Fruit fly (Drosophila melanogaster) whole organism, prepupa: Measurements from ENCODE around the gene bigmax.

Experiments used
- Blimp-1 ChIP-seq: fragments of 200-800 bp; sonication (Bioruptor generic); optimal IDR thresholded peaks from 3 replicates; lab custom pipeline; 2017; ENCODE audit warnings: missing biosample characterization, missing genetic modification characterization, mild to moderate bottlenecking, moderate library complexity, missing genetic modification reagents
- CG10631 ChIP-seq: fragments of 200-800 bp; sonication (Bioruptor generic); optimal IDR thresholded peaks from 2 replicates; lab custom pipeline; 2016; ENCODE audit warnings: missing biosample characterization, missing genetic modification characterization
- CG10669 ChIP-seq: fragments of 200-800 bp; sonication (Bioruptor generic); optimal IDR thresholded peaks from 3 replicates; lab custom pipeline; 2018; ENCODE audit warnings: missing biosample characterization, mild to moderate bottlenecking, missing genetic modification characterization, moderate library complexity
- CG11294 ChIP-seq: fragments of 200-800 bp; sonication (Bioruptor generic); IDR thresholded peaks from 2 replicates; pipeline ENCODE4 v1.3.6; 2022; ENCODE audit warnings: missing biosample characterization, missing genetic modification characterization
- CG11762 ChIP-seq: fragments of 200-800 bp; sonication (Bioruptor generic); optimal IDR thresholded peaks from 3 replicates; lab custom pipeline; 2016; ENCODE audit warnings: missing biosample characterization, missing genetic modification characterization; ENCODE audit not compliant: insufficient read depth
- CG11902 ChIP-seq: fragments of 200-800 bp; sonication (Bioruptor generic); optimal IDR thresholded peaks from 3 replicates; lab custom pipeline; 2016; ENCODE audit warnings: missing biosample characterization, missing genetic modification characterization
- CG15336 ChIP-seq: fragments of 200-800 bp; sonication (Bioruptor generic); IDR thresholded peaks from 2 replicates; pipeline ENCODE4 v1.3.6; 2022; ENCODE audit warnings: missing biosample characterization, missing genetic modification characterization
- CG1621 ChIP-seq: fragments of 200-800 bp; sonication (Bioruptor generic); optimal IDR thresholded peaks from 3 replicates; lab custom pipeline; 2018; ENCODE audit warnings: missing biosample characterization, mild to moderate bottlenecking, missing genetic modification characterization
- CG16779 ChIP-seq: fragments of 200-800 bp; sonication (Bioruptor generic); optimal IDR thresholded peaks from 3 replicates; lab custom pipeline; 2017; ENCODE audit warnings: missing biosample characterization, mild to moderate bottlenecking, missing genetic modification characterization
- CG3032 ChIP-seq: fragments of 200-800 bp; optimal IDR thresholded peaks from 2 replicates; lab custom pipeline; 2019; ENCODE audit warnings: missing biosample characterization, mild to moderate bottlenecking, missing genetic modification characterization, moderate library complexity
- CG31627 ChIP-seq: fragments of 200-800 bp; sonication (Bioruptor generic); optimal IDR thresholded peaks from 3 replicates; lab custom pipeline; 2016; ENCODE audit warnings: missing biosample characterization, missing genetic modification characterization
- CG32006 ChIP-seq: fragments of 200-800 bp; sonication (Bioruptor generic); optimal IDR thresholded peaks from 3 replicates; lab custom pipeline; 2017; ENCODE audit warnings: missing biosample characterization, mild to moderate bottlenecking, missing genetic modification characterization
- CG34406 ChIP-seq: fragments of 200-800 bp; sonication (Bioruptor generic); optimal IDR thresholded peaks from 3 replicates; lab custom pipeline; 2016; ENCODE audit warnings: missing biosample characterization, missing genetic modification characterization
- CG3919 ChIP-seq: fragments of 200-800 bp; sonication (Bioruptor generic); optimal IDR thresholded peaks from 3 replicates; lab custom pipeline; 2016; ENCODE audit warnings: missing biosample characterization, missing genetic modification characterization
- CG4318 ChIP-seq: fragments of 200-800 bp; sonication (Bioruptor generic); optimal IDR thresholded peaks from 3 replicates; lab custom pipeline; 2017; ENCODE audit warnings: missing biosample characterization, mild to moderate bottlenecking, missing genetic modification characterization
- CG6163 ChIP-seq: fragments of 200-800 bp; sonication (Bioruptor generic); IDR thresholded peaks from 3 replicates; pipeline ENCODE4 v1.3.6; 2022; ENCODE audit warnings: missing biosample characterization, missing genetic modification characterization
- CG6276 ChIP-seq: fragments of 200-800 bp; sonication (Bioruptor generic); optimal IDR thresholded peaks from 2 replicates; lab custom pipeline; 2017; ENCODE audit warnings: missing biosample characterization, mild to moderate bottlenecking, missing genetic modification characterization
- CG6792 ChIP-seq: fragments of 200-800 bp; sonication (Bioruptor generic); optimal IDR thresholded peaks from 3 replicates; lab custom pipeline; 2016; ENCODE audit warnings: missing biosample characterization, missing genetic modification characterization
- CG6854 ChIP-seq: fragments of 200-800 bp; sonication (Bioruptor generic); optimal IDR thresholded peaks from 2 replicates; lab custom pipeline; 2017; ENCODE audit warnings: missing biosample characterization, mild to moderate bottlenecking, missing genetic modification characterization
- CG7368 ChIP-seq: fragments of 200-800 bp; sonication (Bioruptor generic); optimal IDR thresholded peaks from 3 replicates; lab custom pipeline; 2016; ENCODE audit warnings: missing biosample characterization, missing genetic modification characterization
- CG8319 ChIP-seq: fragments of 200-800 bp; sonication (Bioruptor generic); optimal IDR thresholded peaks from 3 replicates; lab custom pipeline; 2016; ENCODE audit warnings: missing biosample characterization, missing genetic modification characterization
- CG8632 ChIP-seq: fragments of 200-800 bp; sonication (Bioruptor generic); optimal IDR thresholded peaks from 3 replicates; lab custom pipeline; 2016; ENCODE audit warnings: missing biosample characterization, missing genetic modification characterization
- CG9139 ChIP-seq: fragments of 200-800 bp; sonication (Bioruptor generic); optimal IDR thresholded peaks from 3 replicates; lab custom pipeline; 2017; ENCODE audit warnings: missing biosample characterization, mild to moderate bottlenecking, missing genetic modification characterization
- Eip75B ChIP-seq: fragments of 200-800 bp; sonication (Bioruptor generic); optimal IDR thresholded peaks from 3 replicates; lab custom pipeline; 2016; ENCODE audit warnings: missing biosample characterization, missing genetic modification characterization
- Eip78C ChIP-seq: fragments of 200-800 bp; sonication (Bioruptor generic); peaks from one replicate; lab custom pipeline; 2016; ENCODE audit warnings: missing biosample characterization, missing genetic modification characterization
- Ets21C ChIP-seq: fragments of 200-800 bp; sonication (Bioruptor generic); optimal IDR thresholded peaks from 3 replicates; lab custom pipeline; 2016; ENCODE audit warnings: missing biosample characterization, missing genetic modification characterization
- Ets96B ChIP-seq: fragments of 200-800 bp; optimal IDR thresholded peaks from 2 replicates; lab custom pipeline; 2019; ENCODE audit warnings: missing biosample characterization, mild to moderate bottlenecking, missing genetic modification characterization, moderate library complexity
- Gug ChIP-seq: fragments of 200-800 bp; sonication (Bioruptor generic); IDR thresholded peaks from 2 replicates; pipeline ENCODE4 v1.3.6; 2022; ENCODE audit warnings: missing biosample characterization, missing genetic modification characterization
- Hr38 ChIP-seq: sonication (Bioruptor generic); optimal IDR thresholded peaks from 2 replicates; lab custom pipeline; 2016; ENCODE audit warnings: missing biosample characterization, missing genetic modification characterization
- Hr4 ChIP-seq: fragments of 200-800 bp; sonication (Bioruptor generic); optimal IDR thresholded peaks from 3 replicates; lab custom pipeline; 2016; ENCODE audit warnings: missing biosample characterization, missing genetic modification characterization
- Lpt ChIP-seq: fragments of 200-800 bp; sonication (Bioruptor generic); optimal IDR thresholded peaks from 3 replicates; lab custom pipeline; 2016; ENCODE audit warnings: missing biosample characterization, missing genetic modification characterization
- OdsH ChIP-seq: fragments of 200-800 bp; sonication (Bioruptor generic); optimal IDR thresholded peaks from 3 replicates; lab custom pipeline; 2016; ENCODE audit warnings: missing biosample characterization, missing genetic modification characterization
- Smox ChIP-seq: fragments of 200-800 bp; sonication (Bioruptor generic); optimal IDR thresholded peaks from 3 replicates; lab custom pipeline; 2016; ENCODE audit warnings: missing biosample characterization, missing genetic modification characterization
- Sox102F ChIP-seq: fragments of 200-800 bp; sonication (Bioruptor generic); optimal IDR thresholded peaks from 2 replicates; lab custom pipeline; 2016; ENCODE audit warnings: missing biosample characterization, mild to moderate bottlenecking, missing genetic modification characterization
- Sox14 ChIP-seq: fragments of 200-800 bp; sonication (Bioruptor generic); optimal IDR thresholded peaks from 3 replicates; lab custom pipeline; 2016; ENCODE audit warnings: missing biosample characterization, missing genetic modification characterization
- Sox15 ChIP-seq: fragments of 200-800 bp; sonication (Bioruptor generic); optimal IDR thresholded peaks from 3 replicates; lab custom pipeline; 2016; ENCODE audit warnings: missing biosample characterization, missing genetic modification characterization
- achi ChIP-seq: fragments of 200-800 bp; sonication (Bioruptor generic); optimal IDR thresholded peaks from 3 replicates; lab custom pipeline; 2016; ENCODE audit warnings: missing biosample characterization, missing genetic modification characterization
- acj6 ChIP-seq: fragments of 200-800 bp; sonication (Bioruptor generic); optimal IDR thresholded peaks from 3 replicates; lab custom pipeline; 2016; ENCODE audit warnings: missing biosample characterization, missing genetic modification characterization
- dac ChIP-seq: fragments of 200-800 bp; sonication (Bioruptor generic); optimal IDR thresholded peaks from 2 replicates; lab custom pipeline; 2017; ENCODE audit warnings: missing biosample characterization, mild to moderate bottlenecking, missing genetic modification characterization
- dsx ChIP-seq: fragments of 200-800 bp; optimal IDR thresholded peaks from 3 replicates; lab custom pipeline; 2019; ENCODE audit warnings: missing biosample characterization, mild to moderate bottlenecking, missing genetic modification characterization, moderate library complexity; ENCODE audit not compliant: poor library complexity, severe bottlenecking
- eg ChIP-seq: fragments of 200-800 bp; sonication (Bioruptor generic); IDR thresholded peaks from 3 replicates; pipeline ENCODE4 v1.3.6; 2022; ENCODE audit warnings: missing biosample characterization, missing genetic modification characterization
- esn ChIP-seq: fragments of 200-800 bp; sonication (Bioruptor generic); optimal IDR thresholded peaks from 2 replicates; lab custom pipeline; 2016; ENCODE audit warnings: missing biosample characterization, mild to moderate bottlenecking, missing genetic modification characterization, moderate library complexity
- fd59A ChIP-seq: fragments of 200-800 bp; sonication (Bioruptor generic); optimal IDR thresholded peaks from 2 replicates; lab custom pipeline; 2017; ENCODE audit warnings: missing biosample characterization, mild to moderate bottlenecking, missing genetic modification characterization, missing genetic modification reagents
- fd85E ChIP-seq: fragments of 200-800 bp; sonication (Bioruptor generic); optimal IDR thresholded peaks from 3 replicates; lab custom pipeline; 2016; ENCODE audit warnings: missing biosample characterization, missing genetic modification characterization
- fkh ChIP-seq: fragments of 200-800 bp; sonication (Bioruptor generic); optimal IDR thresholded peaks from 3 replicates; lab custom pipeline; 2017; ENCODE audit warnings: missing biosample characterization, mild to moderate bottlenecking, missing genetic modification characterization, moderate library complexity
- lz ChIP-seq: fragments of 200-800 bp; sonication (Bioruptor generic); optimal IDR thresholded peaks from 3 replicates; lab custom pipeline; 2016; ENCODE audit warnings: missing biosample characterization, missing genetic modification characterization
- net ChIP-seq: fragments of 200-800 bp; sonication (Bioruptor generic); optimal IDR thresholded peaks from 3 replicates; lab custom pipeline; 2016; ENCODE audit warnings: missing biosample characterization, missing genetic modification characterization
- pdm3 ChIP-seq: fragments of 200-800 bp; sonication (Bioruptor generic); optimal IDR thresholded peaks from 3 replicates; lab custom pipeline; 2016; ENCODE audit warnings: missing biosample characterization, missing genetic modification characterization
- salr ChIP-seq, 2 experiments: fragments of 200-800 bp; sonication (Bioruptor generic); optimal IDR thresholded peaks; 3 replicates each; lab custom pipeline; 2016 to 2018; ENCODE audit warnings: missing biosample characterization in 2 of 2, missing genetic modification characterization in 2 of 2, mild to moderate bottlenecking in 1 of 2
- spab ChIP-seq: fragments of 200-800 bp; sonication (Bioruptor generic); optimal IDR thresholded peaks from 2 replicates; lab custom pipeline; 2017; ENCODE audit warnings: missing biosample characterization, mild to moderate bottlenecking, missing genetic modification characterization, missing genetic modification reagents
- ss ChIP-seq, 2 experiments: fragments of 200-800 bp; sonication (Bioruptor generic); optimal IDR thresholded peaks; 2 replicates in 1 of 2; 3 replicates in 1 of 2; lab custom pipeline; 2017 to 2018; ENCODE audit warnings: mild to moderate bottlenecking in 2 of 2, missing biosample characterization in 2 of 2, missing genetic modification characterization in 2 of 2, moderate library complexity in 1 of 2

Gene bigmax

DNA sequence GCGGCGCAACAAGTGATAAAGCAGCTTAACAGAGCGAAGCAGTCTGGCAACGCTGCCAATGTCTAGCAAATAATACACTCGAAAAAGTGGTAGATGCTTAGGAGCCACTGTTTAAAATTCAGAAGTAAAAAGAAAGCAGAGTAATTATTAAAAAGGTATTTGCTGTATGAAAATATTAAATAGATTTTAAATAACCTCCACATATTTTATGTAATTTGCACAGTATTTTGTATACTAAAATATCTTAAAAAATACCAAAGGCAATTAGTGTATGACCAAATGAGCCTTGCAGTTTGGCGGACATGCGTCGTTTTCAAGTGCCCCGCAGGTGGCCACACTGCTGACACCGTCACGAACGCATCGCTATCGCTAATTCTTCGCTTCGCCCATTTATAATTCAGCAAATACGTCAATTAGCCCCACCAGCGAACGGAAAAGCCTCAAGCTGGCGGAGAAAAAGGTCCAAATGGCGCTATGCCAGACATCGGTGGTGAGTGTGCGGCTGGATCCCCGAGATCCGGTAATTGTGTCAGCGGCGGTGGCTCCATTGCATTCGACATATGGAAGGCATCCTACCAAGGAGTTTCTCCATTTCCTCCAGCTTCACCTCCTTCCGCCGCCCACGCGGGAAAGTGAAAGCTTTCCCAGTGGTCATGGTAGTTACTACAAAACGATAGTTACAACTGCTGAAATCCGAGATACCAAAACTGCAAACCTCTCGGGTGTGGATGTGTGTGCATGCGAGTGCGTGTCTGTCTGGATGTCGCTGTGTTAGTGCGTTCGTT, 35.0 kb downstream of the bigmax start, which contains the start of gene pll:
pll (minus strand) TSS at position 47 of the 785 bp plus-strand sequence.
- no peak for TF ChIP-seq CG6854
- no peak for TF ChIP-seq CG8319 (GFP tag; lab: Kevin White, UChicago)
- no peak for TF ChIP-seq fd85E (GFP tag; lab: Kevin White, UChicago)
- peak; percentile 54 for TF ChIP-seq Lpt
- TF ChIP-seq lz (GFP tag; lab: Kevin White, UChicago), result peak; percentile 80
- peak; percentile 80 for TF ChIP-seq CG15336 (GFP tag; lab: Robert Waterston, UW)
- TF ChIP-seq net (GFP tag; lab: Kevin White, UChicago), result peak; percentile 64
- no peak for TF ChIP-seq CG1621 (tag; lab: Kevin White, UChicago)
- peak; percentile 89 for TF ChIP-seq CG3919 (GFP tag; lab: Kevin White, UChicago)
- TF ChIP-seq CG6276 (GFP tag; lab: Kevin White, UChicago), result no peak
- TF ChIP-seq eg, result peak; percentile 96
- TF ChIP-seq spab (GFP tag; lab: Kevin White, UChicago), result no peak
- TF ChIP-seq Eip75B (GFP tag; lab: Kevin White, UChicago), result no peak
- TF ChIP-seq CG11294 (GFP tag; lab: Robert Waterston, UW), result peak; percentile 70; the same call in 1 of the 2 replicates
- TF ChIP-seq pdm3 (GFP tag; lab: Kevin White, UChicago), result no peak
- TF ChIP-seq OdsH (GFP tag; lab: Kevin White, UChicago), result no peak
- no peak for TF ChIP-seq achi
- no peak for TF ChIP-seq Hr4 (GFP tag; lab: Kevin White, UChicago)
- peak; percentile 65 for TF ChIP-seq CG10669 (GFP tag; lab: Kevin White, UChicago)
- TF ChIP-seq Ets21C (GFP tag; lab: Kevin White, UChicago), result no peak
- no peak for TF ChIP-seq dac (GFP tag; lab: Kevin White, UChicago)
- peak; percentile 17 for TF ChIP-seq fkh (GFP tag; lab: Kevin White, UChicago)
- no peak for TF ChIP-seq CG10631 (GFP tag; lab: Kevin White, UChicago)
- TF ChIP-seq esn, result peak; percentile 85
- peak; percentile 40 for TF ChIP-seq fd59A (GFP tag; lab: Kevin White, UChicago)
- peak; percentile 86 for TF ChIP-seq acj6 (GFP tag; lab: Kevin White, UChicago)
- TF ChIP-seq CG3032 (tag; lab: Kevin White, UChicago), result peak; percentile 80
- TF ChIP-seq Hr38 (GFP tag; lab: Kevin White, UChicago), result no peak
- TF ChIP-seq CG7368 (GFP tag; lab: Kevin White, UChicago), result no peak
- peak; percentile 61 for TF ChIP-seq Sox15 (GFP tag; lab: Kevin White, UChicago)
- TF ChIP-seq Eip78C (GFP tag; lab: Kevin White, UChicago), result peak; percentile 92
- TF ChIP-seq CG34406 (GFP tag; lab: Kevin White, UChicago), result peak; percentile 69
- TF ChIP-seq CG6792 (GFP tag; lab: Kevin White, UChicago), result peak; percentile 75
- peak; percentile 57 for TF ChIP-seq CG11762 (GFP tag; lab: Kevin White, UChicago)
- TF ChIP-seq CG16779, result no peak
- no peak for TF ChIP-seq ss (GFP tag; optimal IDR thresholded peaks at IDR 0.05; lab: Kevin White, UChicago)
- TF ChIP-seq Smox, result peak; percentile 78
- TF ChIP-seq Sox14 (GFP tag; lab: Kevin White, UChicago), result peak; percentile 83
- no peak for TF ChIP-seq CG4318 (GFP tag; lab: Kevin White, UChicago)
- no peak for TF ChIP-seq Sox102F (GFP tag; lab: Kevin White, UChicago)
- TF ChIP-seq Ets96B, result peak; percentile 73
- TF ChIP-seq CG9139 (GFP tag; lab: Kevin White, UChicago), result no peak
- TF ChIP-seq salr (GFP tag; optimal IDR thresholded peaks at IDR 0.05; lab: Kevin White, UChicago), result no peak
- peak; percentile 74 for TF ChIP-seq Gug (GFP tag; lab: Robert Waterston, UW)
- TF ChIP-seq CG11902 (GFP tag; lab: Kevin White, UChicago), result peak; percentile 75
- TF ChIP-seq dsx (GFP tag; lab: Kevin White, UChicago), result peak; percentile 65
- peak; percentile 85 for TF ChIP-seq CG31627 (GFP tag; lab: Kevin White, UChicago)
- peak; percentile 68 for TF ChIP-seq CG8632 (GFP tag; lab: Kevin White, UChicago)
- TF ChIP-seq CG32006 (GFP tag; lab: Kevin White, UChicago), result no peak
- peak; percentile 36 for TF ChIP-seq Blimp-1 (GFP tag; lab: Kevin White, UChicago)
- peak; percentile 91 for TF ChIP-seq CG6163
